Fruit fly (Drosophila melanogaster) whole organism, adult: ENCODE data around the gene TwdlD.

Experiments
- CG11617 ChIP-seq: fragments of 200-800 bp; sonication (Bioruptor generic); optimal IDR thresholded peaks from 2 replicates; lab custom pipeline; 2017; ENCODE audit warnings: mild to moderate bottlenecking, missing biosample characterization, missing genetic modification reagents, missing genetic modification characterization
- CG12768 ChIP-seq: fragments of 200-800 bp; sonication (Bioruptor generic); optimal IDR thresholded peaks from 2 replicates; lab custom pipeline; 2017; ENCODE audit warnings: missing biosample characterization, missing genetic modification characterization, mild to moderate bottlenecking, moderate library complexity, missing genetic modification reagents
- CG14711 ChIP-seq: fragments of 200-800 bp; sonication (Bioruptor generic); optimal IDR thresholded peaks from 2 replicates; lab custom pipeline; 2018; ENCODE audit warnings: missing biosample characterization, mild to moderate bottlenecking, missing genetic modification characterization, moderate library complexity
- CG1620 ChIP-seq: fragments of 200-800 bp; sonication (Bioruptor generic); optimal IDR thresholded peaks from 2 replicates; lab custom pipeline; 2016; ENCODE audit warnings: missing biosample characterization, missing genetic modification characterization
- CG33017 ChIP-seq: fragments of 200-800 bp; sonication (Bioruptor generic); optimal IDR thresholded peaks from 2 replicates; lab custom pipeline; 2018; ENCODE audit warnings: missing biosample characterization, mild to moderate bottlenecking, missing genetic modification characterization, moderate library complexity
- CG5204 ChIP-seq: fragments of 200-800 bp; sonication (Bioruptor generic); optimal IDR thresholded peaks from 2 replicates; lab custom pipeline; 2016; ENCODE audit warnings: missing biosample characterization, missing genetic modification characterization
- CG7045 ChIP-seq: fragments of 200-800 bp; sonication (Bioruptor generic); optimal IDR thresholded peaks from 2 replicates; lab custom pipeline; 2017; ENCODE audit warnings: missing biosample characterization, mild to moderate bottlenecking, missing genetic modification characterization
- CG7101 ChIP-seq: fragments of 200-800 bp; sonication (Bioruptor generic); optimal IDR thresholded peaks from 2 replicates; lab custom pipeline; 2018; ENCODE audit warnings: missing biosample characterization, mild to moderate bottlenecking, missing genetic modification characterization, moderate library complexity
- Clk ChIP-seq: fragments of 200-800 bp; sonication (Bioruptor generic); optimal IDR thresholded peaks from 2 replicates; lab custom pipeline; 2017; ENCODE audit warnings: missing biosample characterization, missing genetic modification characterization
- Crg-1 ChIP-seq: fragments of 200-800 bp; sonication (Bioruptor generic); optimal IDR thresholded peaks from 2 replicates; lab custom pipeline; 2016; ENCODE audit warnings: missing biosample characterization, missing genetic modification characterization
- Hr96 ChIP-seq: fragments of 200-800 bp; sonication (Bioruptor generic); optimal IDR thresholded peaks from 2 replicates; lab custom pipeline; 2016; ENCODE audit warnings: missing biosample characterization, missing genetic modification characterization
- Mnt ChIP-seq: fragments of 200-800 bp; sonication (Bioruptor generic); optimal IDR thresholded peaks from 2 replicates; lab custom pipeline; 2016; ENCODE audit warnings: missing biosample characterization, mild to moderate bottlenecking, missing genetic modification characterization
- bab1 ChIP-seq: fragments of 200-800 bp; sonication (Bioruptor generic); optimal IDR thresholded peaks from 3 replicates; lab custom pipeline; 2019; ENCODE audit warnings: missing biosample characterization, mild to moderate bottlenecking, missing genetic modification characterization, moderate library complexity
- cic ChIP-seq: fragments of 200-800 bp; sonication (Bioruptor generic); optimal IDR thresholded peaks from 2 replicates; lab custom pipeline; 2017; ENCODE audit warnings: missing biosample characterization, mild to moderate bottlenecking, missing genetic modification characterization, moderate library complexity
- cnc ChIP-seq, 2 experiments: fragments of >200 bp; optimal IDR thresholded peaks; 2 replicates each; lab custom pipeline; 2017
- kay ChIP-seq: fragments of 200-800 bp; sonication (Bioruptor generic); peaks from one replicate; lab custom pipeline; 2016; ENCODE audit warnings: missing biosample characterization, missing genetic modification characterization, borderline replicate concordance
- ovo ChIP-seq: fragments of 200-800 bp; sonication (Bioruptor generic); optimal IDR thresholded peaks from 2 replicates; lab custom pipeline; 2016; ENCODE audit warnings: missing biosample characterization, missing genetic modification characterization
- pad ChIP-seq: fragments of 200-800 bp; sonication (Bioruptor generic); optimal IDR thresholded peaks from 3 replicates; lab custom pipeline; 2017; ENCODE audit warnings: missing biosample characterization, missing genetic modification characterization, mild to moderate bottlenecking, moderate library complexity, missing genetic modification reagents
- tj ChIP-seq: fragments of 200-800 bp; sonication (Bioruptor generic); optimal IDR thresholded peaks from 3 replicates; lab custom pipeline; 2017; ENCODE audit warnings: missing biosample characterization, mild to moderate bottlenecking, missing genetic modification characterization, moderate library complexity
- toe ChIP-seq: fragments of 200-800 bp; sonication (Bioruptor generic); optimal IDR thresholded peaks from 2 replicates; lab custom pipeline; 2016; ENCODE audit warnings: missing biosample characterization, missing genetic modification characterization

The TwdlD gene

dm6 chr3R:26625552-26625951 lies 14.3 kb upstream of the TwdlD start, which contains the start of gene TwdlL:
TwdlL (minus strand) TSS chr3R:26625652.
- TF ChIP-seq CG11617 (GFP tag; lab: Kevin White, UChicago) (no peak), cic (no peak), bab1 (GFP tag; lab: Kevin White, UChicago) (no peak), kay (GFP tag; lab: Kevin White, UChicago) (no peak)

dm6 chr3R:26626638-26627037 lies 13.2 kb upstream of the TwdlD start, which contains the start of gene TwdlO:
TwdlO (minus strand) TSS chr3R:26626738.
- TF ChIP-seq cnc (optimal IDR thresholded peaks at IDR 0.05; lab: Kevin White, UChicago) (no peak), CG7101 (no peak), CG11617 (GFP tag; lab: Kevin White, UChicago) (no peak), CG12768 (no peak), tj (GFP tag; lab: Kevin White, UChicago) (no peak), toe (no peak), Crg-1 (GFP tag; lab: Kevin White, UChicago) (no peak), bab1 (GFP tag; lab: Kevin White, UChicago) (no peak)

dm6 chr3R:26628624-26629023 lies 11.2 kb upstream of the TwdlD start, which contains the start of gene TwdlK:
TwdlK (minus strand) TSS chr3R:26628724.
- TF ChIP-seq kay (GFP tag; lab: Kevin White, UChicago) (no peak), CG5204 (no peak), cnc (optimal IDR thresholded peaks at IDR 0.05; lab: Kevin White, UChicago) (no peak), tj (GFP tag; lab: Kevin White, UChicago) (no peak), bab1 (GFP tag; lab: Kevin White, UChicago) (no peak), Mnt (no peak), Clk (GFP tag; lab: Kevin White, UChicago) (no peak)

dm6 chr3R:26629618-26630017 lies 10.2 kb upstream of the TwdlD start, which contains the start of gene TwdlJ:
TwdlJ (plus strand) TSS chr3R:26629918.
- TF ChIP-seq ovo (GFP tag; lab: Kevin White, UChicago) (no peak), CG14711 (tag; lab: Kevin White, UChicago) (no peak), tj (GFP tag; lab: Kevin White, UChicago) (no peak), pad (GFP tag; lab: Kevin White, UChicago) (no peak), cnc (optimal IDR thresholded peaks at IDR 0.05; lab: Kevin White, UChicago) (no peak), kay (GFP tag; lab: Kevin White, UChicago) (no peak), CG12768 (no peak), Clk (GFP tag; lab: Kevin White, UChicago) (no peak), Mnt (no peak), Crg-1 (GFP tag; lab: Kevin White, UChicago) (no peak), toe (no peak), CG5204 (no peak), cic (no peak), CG7045 (no peak), CG11617 (GFP tag; lab: Kevin White, UChicago) (no peak)

- TF ChIP-seq CG1620 (GFP tag; lab: Kevin White, UChicago): no peak
- TF ChIP-seq CG11617 (GFP tag; lab: Kevin White, UChicago): no peak
- TF ChIP-seq ovo (GFP tag; lab: Kevin White, UChicago): no peak
- no peak for TF ChIP-seq kay (GFP tag; lab: Kevin White, UChicago)
- no peak for TF ChIP-seq cnc (optimal IDR thresholded peaks at IDR 0.05; lab: Kevin White, UChicago)
- TF ChIP-seq Clk (GFP tag; lab: Kevin White, UChicago): no peak
Measured at dm6 chr3R:26631334-26631919, 8.4 kb upstream of the TwdlD start, which contains the start of gene TwdlN. TwdlN (plus strand) TSS chr3R:26631869.

dm6 chr3R:26633010-26633409 lies 6.8 kb upstream of the TwdlD start:
- TF ChIP-seq CG7101: no peak
- TF ChIP-seq CG1620 (GFP tag; lab: Kevin White, UChicago): no peak
- no peak for TF ChIP-seq CG7045
- no peak for TF ChIP-seq toe

- no peak for TF ChIP-seq Clk (GFP tag; lab: Kevin White, UChicago)
Measured at dm6 chr3R:26633432-26633831, 6.4 kb upstream of the TwdlD start, which contains the start of gene TwdlH. TwdlH (plus strand) TSS chr3R:26633732.

dm6 chr3R:26634585-26634984 lies 5.2 kb upstream of the TwdlD start, which contains the start of gene TwdlR:
TwdlR (plus strand) TSS chr3R:26634885.
- no peak for TF ChIP-seq ovo (GFP tag; lab: Kevin White, UChicago)
- no peak for TF ChIP-seq Crg-1 (GFP tag; lab: Kevin White, UChicago)
- no peak for TF ChIP-seq pad (GFP tag; lab: Kevin White, UChicago)
- TF ChIP-seq CG5204: no peak
- TF ChIP-seq Hr96 (GFP tag; lab: Kevin White, UChicago): no peak
- TF ChIP-seq CG7045: no peak
- no peak for TF ChIP-seq Mnt
- TF ChIP-seq CG7101: no peak
- TF ChIP-seq toe: no peak
- TF ChIP-seq tj (GFP tag; lab: Kevin White, UChicago): no peak
- TF ChIP-seq CG12768: no peak
- TF ChIP-seq CG33017 (tag; lab: Kevin White, UChicago): no peak
- TF ChIP-seq CG14711 (tag; lab: Kevin White, UChicago): no peak
